Worm (Caenorhabditis elegans) whole organism, dauer: ENCODE data around the gene T27E4.1.

Experiments used
- unc-62 ChIP-seq: sonication (generic microtip); optimal IDR thresholded peaks from 2 replicates; lab custom pipeline; 2017; ENCODE audit warnings: missing biosample characterization, missing genetic modification reagents, missing genetic modification characterization

T27E4.1 gene

ce11 chrV:9132043-9132442 lies 39.9 kb downstream of the T27E4.1 start, which contains the start of gene F21C10.1:
TSS of gene F21C10.1 (plus strand) at chrV:9132343.
- no peak for TF ChIP-seq unc-62 (GFP tag; lab: Kevin White, UChicago)

ce11 chrV:9133950-9134349 lies 41.8 kb downstream of the T27E4.1 start, which contains the start of gene B0222.1:
TSS of gene B0222.1 (plus strand) at chrV:9134255.
- no peak for TF ChIP-seq unc-62 (GFP tag; lab: Kevin White, UChicago)

ce11 chrV:9137618-9138017 lies 45.5 kb downstream of the T27E4.1 start, which contains the start of gene pitr-2:
TSS of gene pitr-2 (minus strand) at chrV:9137718.
- TF ChIP-seq unc-62 (GFP tag; lab: Kevin White, UChicago), result no peak

ce11 chrV:9141297-9141696 lies 49.2 kb downstream of the T27E4.1 start, which contains the start of gene pitr-3:
TSS of gene pitr-3 (minus strand) at chrV:9141397.
- TF ChIP-seq unc-62 (GFP tag; lab: Kevin White, UChicago), result no peak

ce11 chrV:9143896-9144295 lies 51.8 kb downstream of the T27E4.1 start:
- no peak for TF ChIP-seq unc-62 (GFP tag; lab: Kevin White, UChicago)
